Worm (Caenorhabditis elegans) whole organism, young adult: ENCODE data around the gene W06G6.17.

ENCODE experiments used
- dpl-1 ChIP-seq: fragments of 150-350 bp; optimal IDR thresholded peaks from 2 replicates; lab custom pipeline; 2014; ENCODE audit warnings: missing biosample characterization, missing genetic modification reagents, missing genetic modification characterization
- madf-6 ChIP-seq: fragments of 200-800 bp; sonication (Bioruptor generic); IDR thresholded peaks from 2 replicates; pipeline ENCODE4 v1.3.6; 2022; ENCODE audit warnings: missing genetic modification reagents, missing genetic modification characterization, missing compliant biosample characterization
- rpc-1 ChIP-seq, 2 experiments: fragments of 150-350 bp in 1 of 2; sonication (generic microtip) in 1 of 2; optimal IDR thresholded peaks; 2 replicates each; lab custom pipeline; 2014 to 2018; ENCODE audit warnings: missing biosample characterization in 1 of 2, missing genetic modification characterization in 1 of 2, missing genetic modification reagents in 1 of 2, missing genotype in 1 of 2
- unc-62 ChIP-seq: fragments of 150-350 bp; optimal IDR thresholded peaks from 2 replicates; lab custom pipeline; 2014; ENCODE audit warnings: missing biosample characterization, missing genetic modification reagents, missing genetic modification characterization

ce11 chrV:16603102-16603501 is 41.9 kb downstream of the W06G6.17 start, which contains the start of gene T03E6.8:
- TF ChIP-seq dpl-1 (GFP tag; lab: Kevin White, UChicago) (no peak), unc-62 (GFP tag; lab: Kevin White, UChicago) (no peak), madf-6 (GFP tag; lab: Robert Waterston, UW) (no peak), rpc-1 (optimal IDR thresholded peaks at IDR 0.05; lab: Kevin White, UChicago) (no peak), rpc-1 (tag; optimal IDR thresholded peaks at IDR 0.05; lab: Kevin White, UChicago) (no peak)
